Worm (Caenorhabditis elegans) whole organism, L2 larva: ENCODE measurements around the gene snf-11.

Experiments
- C34F6.9 ChIP-seq: fragments of 150-350 bp; optimal IDR thresholded peaks from 2 replicates; lab custom pipeline; 2014; ENCODE audit warnings: missing biosample characterization, missing genetic modification characterization
- F13H6.1 ChIP-seq: sonication (generic microtip); optimal IDR thresholded peaks from 2 replicates; lab custom pipeline; 2016; ENCODE audit warnings: missing genetic modification characterization, missing compliant biosample characterization
- R02D3.7 ChIP-seq: fragments of 150-350 bp; optimal IDR thresholded peaks from 2 replicates; lab custom pipeline; 2014; ENCODE audit warnings: missing biosample characterization, missing genetic modification characterization
- Y55F3AM.14 ChIP-seq: fragments of 200-800 bp; sonication (Bioruptor generic); optimal IDR thresholded peaks from 2 replicates; lab custom pipeline; 2018; ENCODE audit warnings: mild to moderate bottlenecking, missing genetic modification characterization, missing compliant biosample characterization
- alr-1 ChIP-seq: fragments of 150-350 bp; optimal IDR thresholded peaks from 2 replicates; lab custom pipeline; 2014; ENCODE audit warnings: missing biosample characterization, missing genetic modification characterization
- aly-2 ChIP-seq: fragments of 150-350 bp; optimal IDR thresholded peaks from 2 replicates; lab custom pipeline; 2014; ENCODE audit warnings: missing biosample characterization, missing genetic modification characterization
- ama-1 ChIP-seq: fragments of 150-350 bp; optimal IDR thresholded peaks from 2 replicates; lab custom pipeline; 2018; ENCODE audit warnings: inconsistent platforms
- blmp-1 ChIP-seq: sonication (generic microtip); optimal IDR thresholded peaks from 2 replicates; lab custom pipeline; 2017; ENCODE audit warnings: missing genetic modification characterization, mild to moderate bottlenecking, missing compliant biosample characterization, antibody characterized with exemption, moderate library complexity; ENCODE audit not compliant: insufficient read depth
- ceh-16 ChIP-seq: fragments of 150-350 bp; optimal IDR thresholded peaks from 2 replicates; lab custom pipeline; 2014; ENCODE audit warnings: missing biosample characterization, missing genetic modification characterization
- ceh-82 ChIP-seq: fragments of 150-350 bp; optimal IDR thresholded peaks from 2 replicates; lab custom pipeline; 2014; ENCODE audit warnings: missing biosample characterization, missing genetic modification characterization
- crh-2 ChIP-seq: sonication (generic microtip); optimal IDR thresholded peaks from 2 replicates; lab custom pipeline; 2017; ENCODE audit warnings: missing biosample characterization, missing genetic modification characterization
- dmd-4 ChIP-seq: sonication (generic microtip); optimal IDR thresholded peaks from 2 replicates; lab custom pipeline; 2017; ENCODE audit warnings: missing biosample characterization, missing genetic modification characterization
- elt-1 ChIP-seq: fragments of 150-350 bp; optimal IDR thresholded peaks from 2 replicates; lab custom pipeline; 2014; ENCODE audit warnings: missing biosample characterization, missing genetic modification characterization
- elt-3 ChIP-seq: sonication (generic microtip); optimal IDR thresholded peaks from 2 replicates; lab custom pipeline; 2017; ENCODE audit warnings: missing biosample characterization, missing genetic modification characterization
- fos-1 ChIP-seq: fragments of 150-350 bp; optimal IDR thresholded peaks from 2 replicates; lab custom pipeline; 2014; ENCODE audit warnings: missing biosample characterization, missing genetic modification characterization
- gmeb-1 ChIP-seq: fragments of 150-350 bp; optimal IDR thresholded peaks from 2 replicates; lab custom pipeline; 2014; ENCODE audit warnings: missing biosample characterization, missing genetic modification characterization
- lin-11 ChIP-seq: fragments of 150-350 bp; sonication (generic microtip); optimal IDR thresholded peaks from 2 replicates; lab custom pipeline; 2014; ENCODE audit warnings: missing biosample characterization, missing genetic modification characterization, inconsistent platforms, mixed read lengths
- lin-13 ChIP-seq: fragments of 150-350 bp; optimal IDR thresholded peaks from 2 replicates; lab custom pipeline; 2014; ENCODE audit warnings: missing biosample characterization, missing genetic modification reagents, missing genetic modification characterization
- lin-39 ChIP-seq: fragments of 150-350 bp; optimal IDR thresholded peaks from 2 replicates; lab custom pipeline; 2014; ENCODE audit warnings: missing biosample characterization, missing genetic modification reagents, missing genetic modification characterization
- mab-5 ChIP-seq: fragments of 150-350 bp; optimal IDR thresholded peaks from 2 replicates; lab custom pipeline; 2014; ENCODE audit warnings: missing biosample characterization, missing genetic modification characterization
- mbf-1 ChIP-seq: sonication (generic microtip); optimal IDR thresholded peaks from 2 replicates; lab custom pipeline; 2017; ENCODE audit warnings: missing biosample characterization, missing genetic modification characterization
- nhr-10 ChIP-seq: sonication (generic microtip); optimal IDR thresholded peaks from 2 replicates; lab custom pipeline; 2017; ENCODE audit warnings: missing biosample characterization, missing genetic modification characterization
- nhr-11 ChIP-seq: fragments of 150-350 bp; optimal IDR thresholded peaks from 2 replicates; lab custom pipeline; 2014; ENCODE audit warnings: missing biosample characterization, missing genetic modification characterization
- nhr-12 ChIP-seq: fragments of 150-350 bp; optimal IDR thresholded peaks from 2 replicates; lab custom pipeline; 2014; ENCODE audit warnings: missing biosample characterization, missing genetic modification characterization
- nhr-129 ChIP-seq: fragments of 150-350 bp; optimal IDR thresholded peaks from 2 replicates; lab custom pipeline; 2014; ENCODE audit warnings: missing biosample characterization, missing genetic modification characterization
- nhr-21 ChIP-seq: fragments of 150-350 bp; optimal IDR thresholded peaks from 2 replicates; lab custom pipeline; 2014; ENCODE audit warnings: missing biosample characterization, missing genetic modification characterization
- nhr-23 ChIP-seq: fragments of 150-350 bp; optimal IDR thresholded peaks from 2 replicates; lab custom pipeline; 2014; ENCODE audit warnings: missing biosample characterization, missing genetic modification reagents, missing genetic modification characterization
- nhr-237 ChIP-seq: fragments of 150-350 bp; optimal IDR thresholded peaks from 2 replicates; lab custom pipeline; 2014; ENCODE audit warnings: missing biosample characterization, missing genetic modification characterization
- nhr-25 ChIP-seq: fragments of 150-350 bp; sonication (generic microtip); optimal IDR thresholded peaks from 3 replicates; lab custom pipeline; 2014; ENCODE audit warnings: missing biosample characterization, missing genetic modification characterization
- nhr-6 ChIP-seq: fragments of 150-350 bp; optimal IDR thresholded peaks from 2 replicates; lab custom pipeline; 2014; ENCODE audit warnings: missing biosample characterization, missing genetic modification characterization
- sem-4 ChIP-seq: fragments of 150-350 bp; optimal IDR thresholded peaks from 2 replicates; lab custom pipeline; 2014; ENCODE audit warnings: missing biosample characterization, missing genetic modification reagents, missing genetic modification characterization
- skn-1 ChIP-seq: sonication (generic microtip); optimal IDR thresholded peaks from 2 replicates; lab custom pipeline; 2017; ENCODE audit warnings: missing biosample characterization, missing genetic modification characterization
- sma-3 ChIP-seq: sonication (generic microtip); optimal IDR thresholded peaks from 2 replicates; lab custom pipeline; 2016; ENCODE audit warnings: missing genetic modification reagents, missing genetic modification characterization, missing compliant biosample characterization
- sma-9 ChIP-seq, 2 experiments: fragments of 150-350 bp in 1 of 2; sonication (generic microtip) in 1 of 2; optimal IDR thresholded peaks; 2 replicates each; lab custom pipeline; 2014 to 2016; ENCODE audit warnings: missing genetic modification characterization in 2 of 2, mild to moderate bottlenecking in 1 of 2, missing biosample characterization in 1 of 2, missing compliant biosample characterization in 1 of 2, missing genetic modification reagents in 1 of 2, moderate library complexity in 1 of 2
- snpc-4 ChIP-seq: fragments of 150-350 bp; optimal IDR thresholded peaks from 2 replicates; lab custom pipeline; 2014; ENCODE audit warnings: missing biosample characterization, missing genetic modification characterization
- unc-39 ChIP-seq: fragments of 150-350 bp; optimal IDR thresholded peaks from 2 replicates; lab custom pipeline; 2014; ENCODE audit warnings: missing biosample characterization, missing genetic modification characterization
- unc-55 ChIP-seq: fragments of 150-350 bp; sonication (generic microtip); optimal IDR thresholded peaks from 3 replicates; lab custom pipeline; 2014; ENCODE audit warnings: missing biosample characterization, missing genetic modification reagents, missing genetic modification characterization
- zag-1 ChIP-seq: fragments of 150-350 bp; optimal IDR thresholded peaks from 2 replicates; lab custom pipeline; 2014; ENCODE audit warnings: missing biosample characterization, missing genetic modification characterization
- ztf-1 ChIP-seq: fragments of 200-800 bp; sonication (Bioruptor generic); conservative IDR thresholded peaks from 2 replicates; pipeline ENCODE4 v1.3.6; 2022; ENCODE audit warnings: missing genetic modification characterization, missing compliant biosample characterization
- ztf-11 ChIP-seq: sonication (generic microtip); optimal IDR thresholded peaks from 2 replicates; lab custom pipeline; 2017; ENCODE audit warnings: missing biosample characterization, missing genetic modification characterization
- ztf-4 ChIP-seq: fragments of 150-350 bp; optimal IDR thresholded peaks from 2 replicates; lab custom pipeline; 2014; ENCODE audit warnings: missing biosample characterization, missing genetic modification characterization

The snf-11 gene

DNA sequence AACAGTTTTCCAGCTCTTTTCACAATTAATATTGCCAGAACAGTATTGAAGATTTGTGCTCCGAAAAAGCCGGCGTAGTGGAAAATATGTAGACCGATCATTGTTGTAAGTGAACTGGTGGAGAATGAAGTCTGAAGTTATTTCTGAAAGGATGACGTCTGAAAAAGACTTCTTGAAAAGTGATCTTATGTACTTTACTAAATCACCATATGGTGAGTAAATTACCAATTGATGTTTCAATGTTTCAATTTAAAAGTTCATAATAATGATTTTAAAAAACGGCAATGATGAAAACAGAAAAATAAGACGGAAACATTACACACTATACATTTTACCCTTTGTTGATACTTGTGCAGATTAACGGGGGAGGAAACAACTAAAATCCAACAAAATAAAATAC lies 15.5 kb upstream of the snf-11 start, which contains the start of gene str-141:
Gene str-141 (minus strand): TSS at position 101 of the 400 bp plus-strand sequence.
- no peak for TF ChIP-seq crh-2 (tag; lab: Kevin White, UChicago)
- TF ChIP-seq lin-13: no peak
- TF ChIP-seq nhr-12 (tag; lab: Kevin White, UChicago): no peak
- TF ChIP-seq elt-1 (tag; lab: Kevin White, UChicago): no peak
- no peak for TF ChIP-seq ceh-82 (tag; lab: Kevin White, UChicago)

DNA sequence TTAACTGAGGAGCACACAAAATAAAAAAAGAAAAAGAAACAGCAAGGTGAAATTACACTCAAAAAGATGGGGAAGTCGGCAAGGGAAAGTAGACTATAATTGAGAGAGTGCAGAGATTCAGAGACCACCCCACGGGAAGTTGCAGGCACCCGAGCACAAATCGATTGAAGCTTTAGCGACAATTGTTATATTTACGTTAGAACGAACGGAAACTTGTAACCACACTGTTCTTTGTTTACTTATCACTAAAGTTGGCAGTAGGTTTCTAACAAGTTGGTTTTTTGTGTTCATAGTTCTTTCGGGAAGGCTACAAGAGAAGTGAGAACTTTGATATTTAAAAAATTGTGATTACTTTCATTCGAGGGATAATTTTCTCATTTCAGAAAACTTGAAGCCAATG lies 13.5 kb upstream of the snf-11 start, which contains the start of gene F47G9.4:
Gene F47G9.4 (minus strand): TSS at position 98 of the 400 bp plus-strand sequence.
- TF ChIP-seq mab-5 (no peak), F13H6.1 (tag; lab: Kevin White, UChicago) (peak; percentile 50), nhr-129 (tag; lab: Kevin White, UChicago) (peak; percentile 8)

DNA sequence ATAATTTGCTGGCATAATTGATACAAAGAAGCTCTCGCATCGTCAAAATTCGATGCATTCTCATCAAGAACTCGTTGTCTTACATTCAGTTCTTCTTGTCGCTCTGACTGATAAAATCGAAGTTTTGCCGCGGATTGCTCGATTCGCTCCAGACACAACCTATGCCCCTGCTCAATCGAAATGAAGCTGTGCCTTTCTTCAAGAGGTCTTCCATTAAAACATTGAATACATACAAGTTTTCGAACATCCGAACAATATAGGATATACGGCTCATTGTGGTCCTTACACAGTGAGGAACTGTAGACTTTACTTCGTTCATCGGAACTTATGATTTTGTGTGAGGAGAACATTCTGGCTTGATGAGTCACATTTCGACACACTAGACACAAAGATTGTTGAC lies 12.6 kb upstream of the snf-11 start:
- TF ChIP-seq nhr-6 (tag; lab: Kevin White, UChicago) (no peak), fos-1 (tag; lab: Kevin White, UChicago) (no peak), nhr-237 (tag; lab: Kevin White, UChicago) (no peak), snpc-4 (tag; lab: Kevin White, UChicago) (no peak), nhr-10 (tag; lab: Kevin White, UChicago) (no peak), sem-4 (no peak), lin-39 (tag; lab: Kevin White, UChicago) (no peak), mbf-1 (no peak), alr-1 (tag; lab: Kevin White, UChicago) (no peak), lin-11 (no peak), nhr-12 (tag; lab: Kevin White, UChicago) (no peak), sma-3 (GFP tag; lab: Kevin White, UChicago) (no peak), ztf-4 (tag; lab: Kevin White, UChicago) (no peak), elt-1 (tag; lab: Kevin White, UChicago) (no peak), R02D3.7 (no peak), skn-1 (tag; lab: Kevin White, UChicago) (no peak), ceh-16 (no peak), zag-1 (tag; lab: Kevin White, UChicago) (no peak), gmeb-1 (tag; lab: Kevin White, UChicago) (no peak), mab-5 (no peak)
- TF ChIP-seq, all 48 proteins: peak for 0

DNA sequence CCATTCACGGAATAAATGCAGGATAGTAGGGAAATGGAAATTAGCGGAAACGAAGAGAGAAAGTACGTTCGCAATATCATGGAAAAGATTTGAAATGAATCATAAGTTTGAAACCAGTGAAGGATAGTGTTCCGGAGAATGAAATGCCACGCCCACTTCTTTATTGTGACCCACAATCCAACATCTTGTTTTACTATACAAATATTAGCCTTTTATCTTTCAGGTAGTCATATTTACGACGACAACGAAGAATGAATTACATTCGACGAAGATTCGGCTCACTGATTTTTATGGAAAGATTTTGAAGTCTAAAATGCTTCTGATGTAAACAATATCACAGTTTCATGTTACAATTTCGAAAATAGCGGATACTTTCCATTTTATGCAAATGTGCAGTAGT lies 8.6 kb upstream of the snf-11 start, which contains the start of gene cutl-18:
Gene cutl-18 (minus strand): TSS at position 101 of the 400 bp plus-strand sequence.
- TF ChIP-seq lin-11: no peak
- TF ChIP-seq ceh-16: no peak
- TF ChIP-seq unc-55: no peak
- TF ChIP-seq Y55F3AM.14 (GFP tag; lab: Kevin White, UChicago): no peak
- TF ChIP-seq alr-1 (tag; lab: Kevin White, UChicago): no peak
- TF ChIP-seq nhr-23 (tag; lab: Kevin White, UChicago): no peak
- no peak for TF ChIP-seq ztf-11 (tag; lab: Kevin White, UChicago)
- TF ChIP-seq ztf-1 (GFP tag; lab: Robert Waterston, UW): no peak
- no peak for TF ChIP-seq sma-9 (GFP tag; optimal IDR thresholded peaks at IDR 0.05; lab: Kevin White, UChicago)
- TF ChIP-seq sma-9 (tag; optimal IDR thresholded peaks at IDR 0.05; lab: Kevin White, UChicago): no peak
- TF ChIP-seq mab-5: no peak
- TF ChIP-seq dmd-4 (tag; lab: Kevin White, UChicago): no peak
- no peak for TF ChIP-seq lin-13
- no peak for TF ChIP-seq nhr-21 (tag; lab: Kevin White, UChicago)
- no peak for TF ChIP-seq nhr-11
- no peak for TF ChIP-seq ceh-82 (tag; lab: Kevin White, UChicago)
- TF ChIP-seq lin-39 (tag; lab: Kevin White, UChicago): no peak

DNA sequence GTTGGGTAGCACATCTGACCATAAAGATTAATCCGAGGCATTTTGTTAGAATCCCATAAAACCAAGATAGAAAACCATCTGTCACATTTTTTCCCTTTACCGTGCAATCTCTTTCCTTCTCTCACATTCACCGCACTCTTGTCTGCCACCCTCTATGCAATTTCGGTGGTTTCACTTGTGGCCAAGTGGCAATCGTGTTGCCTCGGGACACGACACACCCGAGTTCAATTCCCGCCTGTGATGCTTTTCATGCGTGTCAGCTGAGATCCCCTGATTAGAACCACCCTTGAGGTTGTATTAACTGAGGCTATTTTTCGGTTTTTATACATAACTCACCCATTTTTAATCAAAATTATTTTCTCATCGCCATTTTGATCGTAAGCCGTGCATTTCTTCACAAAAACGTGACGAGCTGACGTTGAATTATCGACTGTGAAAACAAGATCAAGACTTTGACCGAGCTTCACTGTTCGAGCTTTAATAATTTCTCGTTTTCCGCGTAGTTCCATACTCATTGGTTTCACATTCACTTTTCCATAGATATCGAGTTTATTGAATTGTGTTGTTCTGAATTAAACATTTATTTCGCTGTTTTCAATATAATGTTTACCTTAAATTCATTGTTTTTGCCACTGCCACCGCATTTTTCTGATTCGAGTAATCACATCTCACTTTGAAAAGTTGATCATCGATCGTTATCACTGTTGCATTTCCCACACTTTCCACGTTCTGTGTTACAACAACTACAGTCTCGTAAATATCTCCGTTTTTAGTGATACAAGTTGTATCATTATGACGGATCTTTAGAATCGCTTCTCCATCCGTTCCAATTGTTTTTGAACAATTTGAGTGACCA lies 6.0 kb upstream of the snf-11 start:
- no peak for TF ChIP-seq blmp-1 (tag; lab: Kevin White, UChicago)
- peak; percentile 61 for TF ChIP-seq sem-4
- peak; percentile 9 for TF ChIP-seq zag-1 (tag; lab: Kevin White, UChicago)
- no peak for TF ChIP-seq nhr-237 (tag; lab: Kevin White, UChicago)
- TF ChIP-seq C34F6.9: peak; percentile 46
- TF ChIP-seq aly-2 (tag; lab: Kevin White, UChicago): no peak
- TF ChIP-seq unc-39 (tag; lab: Kevin White, UChicago): no peak
- peak; percentile 79 for TF ChIP-seq nhr-25 (tag; lab: Kevin White, UChicago)
- TF ChIP-seq elt-1 (tag; lab: Kevin White, UChicago): no peak
- TF ChIP-seq crh-2 (tag; lab: Kevin White, UChicago): peak; percentile 91
- TF ChIP-seq alr-1 (tag; lab: Kevin White, UChicago): no peak
- peak; percentile 23 for TF ChIP-seq elt-3
- peak; percentile 92 for TF ChIP-seq nhr-129 (tag; lab: Kevin White, UChicago)
- no peak for TF ChIP-seq R02D3.7
- peak; percentile 21 for TF ChIP-seq ztf-11 (tag; lab: Kevin White, UChicago)
- TF ChIP-seq ama-1 (lab: Kevin White, UChicago): no peak
- peak; percentile 44 for TF ChIP-seq ceh-16
- TF ChIP-seq mab-5: peak; percentile 53
- TF ChIP-seq mbf-1: peak; percentile 32
- TF ChIP-seq F13H6.1 (tag; lab: Kevin White, UChicago): peak; percentile 92
- TF ChIP-seq lin-11: peak; percentile 84
- peak; percentile 64 for TF ChIP-seq ztf-4 (tag; lab: Kevin White, UChicago)
- TF ChIP-seq Y55F3AM.14 (GFP tag; lab: Kevin White, UChicago): peak; percentile 85
- peak; percentile 71 for TF ChIP-seq lin-13
